Worm (Caenorhabditis elegans) whole organism, L1 larva: ENCODE results near the gene crn-7.

Experiments used
- mep-1 ChIP-seq: fragments of 150-350 bp; optimal IDR thresholded peaks from 2 replicates; lab custom pipeline; 2014; ENCODE audit warnings: missing biosample characterization, missing genetic modification characterization
- nhr-12 ChIP-seq: sonication (generic microtip); optimal IDR thresholded peaks from 2 replicates; lab custom pipeline; 2017; ENCODE audit warnings: missing biosample characterization, missing genetic modification characterization
- nhr-28 ChIP-seq: fragments of 150-350 bp; optimal IDR thresholded peaks from 2 replicates; lab custom pipeline; 2014; ENCODE audit warnings: missing biosample characterization, missing genetic modification characterization
- tbx-2 ChIP-seq: sonication (generic microtip); optimal IDR thresholded peaks from 2 replicates; lab custom pipeline; 2016; ENCODE audit warnings: missing genetic modification characterization, missing compliant biosample characterization

ce11 chrIII:8227511-8227910, 40.8 kb upstream of the crn-7 start, which contains the start of gene fbxl-1:
- TF ChIP-seq nhr-28 (tag; lab: Kevin White, UChicago) (no peak), nhr-12 (tag; lab: Kevin White, UChicago) (no peak), mep-1 (tag; lab: Kevin White, UChicago) (peak; percentile 51), tbx-2 (tag; lab: Kevin White, UChicago) (peak; percentile 81)
